Fruit fly (Drosophila melanogaster) whole organism, embryonic: Measurements from ENCODE around the gene CG45100.

Experiments
- ATbp ChIP-seq: fragments of 200-800 bp; sonication (Bioruptor generic); optimal IDR thresholded peaks from 2 replicates; lab custom pipeline; 2017; ENCODE audit warnings: missing biosample characterization, mild to moderate bottlenecking, missing genetic modification characterization, missing genetic modification reagents
- Aef1 ChIP-seq: fragments of 200-800 bp; sonication (Bioruptor generic); IDR thresholded peaks from 3 replicates; pipeline ENCODE4 v1.3.6; 2022; ENCODE audit warnings: missing biosample characterization, missing genetic modification characterization
- B-H1 ChIP-seq: fragments of 200-800 bp; sonication (Bioruptor generic); IDR thresholded peaks from 3 replicates; pipeline ENCODE4 v1.3.6; 2022; ENCODE audit warnings: missing biosample characterization, missing genetic modification characterization
- BEAF-32 ChIP-seq: fragments of 200-800 bp; sonication (Bioruptor generic); optimal IDR thresholded peaks from 3 replicates; lab custom pipeline; 2017; ENCODE audit warnings: missing biosample characterization, missing genetic modification characterization, mild to moderate bottlenecking, moderate library complexity, missing genetic modification reagents
- CG1024 ChIP-seq: fragments of 200-800 bp; sonication (Bioruptor generic); IDR thresholded peaks from 2 replicates; pipeline ENCODE4 v1.3.6; 2022; ENCODE audit warnings: missing biosample characterization, missing genetic modification characterization
- CG10565 ChIP-seq: fragments of 200-800 bp; sonication (Bioruptor generic); optimal IDR thresholded peaks from 3 replicates; lab custom pipeline; 2016; ENCODE audit warnings: missing biosample characterization, mild to moderate bottlenecking, missing genetic modification characterization
- CG10979 ChIP-seq: fragments of 200-800 bp; sonication (Bioruptor generic); optimal IDR thresholded peaks from 2 replicates; lab custom pipeline; 2018; ENCODE audit warnings: missing biosample characterization, mild to moderate bottlenecking, missing genetic modification characterization, moderate library complexity
- CG12071 ChIP-seq: fragments of 200-800 bp; sonication (Bioruptor generic); optimal IDR thresholded peaks from 3 replicates; lab custom pipeline; 2018; ENCODE audit warnings: missing biosample characterization, mild to moderate bottlenecking, missing genetic modification characterization
- CG15514 ChIP-seq: fragments of 200-800 bp; sonication (Bioruptor generic); optimal IDR thresholded peaks from 3 replicates; lab custom pipeline; 2017; ENCODE audit warnings: missing biosample characterization, missing genetic modification characterization, mild to moderate bottlenecking, moderate library complexity, missing genetic modification reagents
- CG16779 ChIP-seq: fragments of 200-800 bp; sonication (Bioruptor generic); IDR thresholded peaks from 2 replicates; pipeline ENCODE4 v1.3.6; 2022; ENCODE audit warnings: missing biosample characterization, missing genetic modification characterization
- CG1832 ChIP-seq: fragments of 200-800 bp; sonication (Bioruptor generic); optimal IDR thresholded peaks from 2 replicates; lab custom pipeline; 2017; ENCODE audit warnings: missing biosample characterization, mild to moderate bottlenecking, missing genetic modification characterization, inconsistent platforms
- CG2678 ChIP-seq: fragments of 200-800 bp; sonication (Bioruptor generic); optimal IDR thresholded peaks from 3 replicates; lab custom pipeline; 2019; ENCODE audit warnings: missing biosample characterization, mild to moderate bottlenecking, missing genetic modification characterization, moderate library complexity
- CG2875 ChIP-seq: fragments of 200-800 bp; sonication (Bioruptor generic); optimal IDR thresholded peaks from 2 replicates; lab custom pipeline; 2017; ENCODE audit warnings: missing biosample characterization, mild to moderate bottlenecking, missing genetic modification characterization, missing genetic modification reagents
- CG30403 ChIP-seq: fragments of 200-800 bp; sonication (Bioruptor generic); optimal IDR thresholded peaks from 3 replicates; lab custom pipeline; 2016; ENCODE audit warnings: missing biosample characterization, missing genetic modification characterization
- CG3995 ChIP-seq: fragments of 200-800 bp; sonication (Bioruptor generic); optimal IDR thresholded peaks from 3 replicates; lab custom pipeline; 2016; ENCODE audit warnings: missing biosample characterization, missing genetic modification characterization
- CG42726 ChIP-seq: fragments of 200-800 bp; sonication (Bioruptor generic); IDR thresholded peaks from 2 replicates; pipeline ENCODE4 v1.3.6; 2022; ENCODE audit warnings: missing biosample characterization, missing genetic modification characterization; ENCODE audit not compliant: partially characterized antibody
- CG43689 ChIP-seq: fragments of 200-800 bp; sonication (Bioruptor generic); IDR thresholded peaks from 2 replicates; pipeline ENCODE4 v1.3.6; 2022; ENCODE audit warnings: missing biosample characterization, missing genetic modification characterization
- CG4424 ChIP-seq: fragments of 200-800 bp; sonication (Bioruptor generic); optimal IDR thresholded peaks from 3 replicates; lab custom pipeline; 2016; ENCODE audit warnings: missing biosample characterization, missing genetic modification characterization
- CG7839 ChIP-seq: fragments of 200-800 bp; sonication (Bioruptor generic); optimal IDR thresholded peaks from 3 replicates; lab custom pipeline; 2018; ENCODE audit warnings: missing biosample characterization, mild to moderate bottlenecking, missing genetic modification characterization, moderate library complexity
- CG7928 ChIP-seq: fragments of 200-800 bp; sonication (Bioruptor generic); optimal IDR thresholded peaks from 2 replicates; lab custom pipeline; 2017; ENCODE audit warnings: missing biosample characterization, mild to moderate bottlenecking, missing genetic modification characterization
- CG8281 ChIP-seq: fragments of 200-800 bp; sonication (Bioruptor generic); optimal IDR thresholded peaks from 2 replicates; lab custom pipeline; 2018; ENCODE audit warnings: missing biosample characterization, mild to moderate bottlenecking, missing genetic modification characterization, moderate library complexity
- CG8359 ChIP-seq: fragments of 200-800 bp; sonication (Bioruptor generic); optimal IDR thresholded peaks from 2 replicates; lab custom pipeline; 2017; ENCODE audit warnings: missing biosample characterization, mild to moderate bottlenecking, missing genetic modification characterization, borderline replicate concordance
- CrebB ChIP-seq: fragments of 200-800 bp; sonication (Bioruptor generic); optimal IDR thresholded peaks from 3 replicates; lab custom pipeline; 2018; ENCODE audit warnings: missing biosample characterization, mild to moderate bottlenecking, missing genetic modification characterization
- Dad ChIP-seq: fragments of 200-800 bp; sonication (Bioruptor generic); optimal IDR thresholded peaks from 3 replicates; lab custom pipeline; 2016; ENCODE audit warnings: missing biosample characterization, missing genetic modification characterization
- Deaf1 ChIP-seq: fragments of 200-800 bp; optimal IDR thresholded peaks from 3 replicates; lab custom pipeline; 2019; ENCODE audit warnings: missing biosample characterization, mild to moderate bottlenecking, missing genetic modification characterization, moderate library complexity
- E2f2 ChIP-seq: fragments of 200-800 bp; sonication (Bioruptor generic); IDR thresholded peaks from 2 replicates; pipeline ENCODE4 v1.3.6; 2022; ENCODE audit warnings: missing biosample characterization, missing genetic modification characterization
- HHEX ChIP-seq: fragments of 200-800 bp; sonication (Bioruptor generic); optimal IDR thresholded peaks from 3 replicates; lab custom pipeline; 2017; ENCODE audit warnings: missing biosample characterization, mild to moderate bottlenecking, missing genetic modification characterization, missing genetic modification reagents
- Jarid2 ChIP-seq: fragments of 200-800 bp; sonication (Bioruptor generic); optimal IDR thresholded peaks from 3 replicates; lab custom pipeline; 2017; ENCODE audit warnings: mild to moderate bottlenecking, missing biosample characterization, missing genetic modification reagents, missing genetic modification characterization
- Mrtf ChIP-seq: fragments of 200-800 bp; sonication (Bioruptor generic); IDR thresholded peaks from 3 replicates; pipeline ENCODE4 v1.3.6; 2022; ENCODE audit warnings: missing biosample characterization, missing genetic modification characterization
- Myb ChIP-seq: fragments of 200-800 bp; sonication (Bioruptor generic); optimal IDR thresholded peaks from 2 replicates; lab custom pipeline; 2016; ENCODE audit warnings: missing biosample characterization, missing genetic modification characterization
- TFAM ChIP-seq: fragments of 200-800 bp; sonication (Bioruptor generic); optimal IDR thresholded peaks from 2 replicates; lab custom pipeline; 2017; ENCODE audit warnings: missing biosample characterization, missing genetic modification characterization, inconsistent platforms
- Xbp1 ChIP-seq: fragments of 200-800 bp; sonication (Bioruptor generic); optimal IDR thresholded peaks from 3 replicates; lab custom pipeline; 2016; ENCODE audit warnings: missing biosample characterization, mild to moderate bottlenecking, missing genetic modification characterization
- Xrp1 ChIP-seq: fragments of 200-800 bp; sonication (Bioruptor generic); IDR thresholded peaks from 2 replicates; pipeline ENCODE4 v1.3.6; 2022; ENCODE audit warnings: missing biosample characterization, missing genetic modification characterization
- cato ChIP-seq: fragments of 200-800 bp; sonication (Bioruptor generic); optimal IDR thresholded peaks from 2 replicates; lab custom pipeline; 2016; ENCODE audit warnings: missing biosample characterization, missing genetic modification characterization, borderline replicate concordance
- dmrt11E ChIP-seq: fragments of 200-800 bp; sonication (Bioruptor generic); optimal IDR thresholded peaks from 3 replicates; lab custom pipeline; 2018; ENCODE audit warnings: missing biosample characterization, mild to moderate bottlenecking, missing genetic modification characterization, moderate library complexity
- dpn ChIP-seq, 2 experiments: fragments of 200-800 bp; sonication (Bioruptor generic); optimal IDR thresholded peaks; 3 replicates each; lab custom pipeline; 2016; ENCODE audit warnings: missing biosample characterization in 2 of 2, missing genetic modification characterization in 2 of 2
- emc ChIP-seq: fragments of 200-800 bp; sonication (Bioruptor generic); optimal IDR thresholded peaks from 2 replicates; lab custom pipeline; 2016; ENCODE audit warnings: missing biosample characterization, missing genetic modification characterization
- ftz-f1 ChIP-seq: fragments of 200-800 bp; sonication (Bioruptor generic); optimal IDR thresholded peaks from 2 replicates; lab custom pipeline; 2016; ENCODE audit warnings: missing biosample characterization, missing genetic modification characterization
- gfzf ChIP-seq: fragments of 200-800 bp; sonication (Bioruptor generic); optimal IDR thresholded peaks from 2 replicates; lab custom pipeline; 2016; ENCODE audit warnings: missing biosample characterization, mild to moderate bottlenecking, missing genetic modification characterization, moderate library complexity
- insv ChIP-seq, 2 experiments: fragments of 200-800 bp; sonication (Bioruptor generic); optimal IDR thresholded peaks; 3 replicates each; lab custom pipeline; 2016 to 2018; ENCODE audit warnings: missing biosample characterization in 2 of 2, missing genetic modification characterization in 2 of 2
- kah ChIP-seq: fragments of 200-800 bp; sonication (Bioruptor generic); optimal IDR thresholded peaks from 2 replicates; lab custom pipeline; 2018; ENCODE audit warnings: missing biosample characterization, mild to moderate bottlenecking, missing genetic modification characterization
- nerfin-1 ChIP-seq: fragments of 200-800 bp; sonication (Bioruptor generic); optimal IDR thresholded peaks from 3 replicates; lab custom pipeline; 2019; ENCODE audit warnings: missing biosample characterization, mild to moderate bottlenecking, missing genetic modification characterization, moderate library complexity
- pan ChIP-seq, 4 experiments: fragments of >200 bp in 3 of 4; fragments of 200-800 bp in 1 of 4; sonication (Bioruptor generic) in 1 of 4; optimal IDR thresholded peaks in 3 of 4; IDR thresholded peaks in 1 of 4; 2 replicates each; pipeline versions ENCODE4 v1.3.6 to Lab custom; 2017 to 2022; ENCODE audit warnings: missing biosample characterization in 2 of 4, missing genetic modification characterization in 2 of 4, mixed read lengths in 1 of 4
- scrt ChIP-seq: fragments of 200-800 bp; sonication (Bioruptor generic); optimal IDR thresholded peaks from 2 replicates; lab custom pipeline; 2018; ENCODE audit warnings: missing biosample characterization, mild to moderate bottlenecking, missing genetic modification characterization, moderate library complexity
- sens ChIP-seq: fragments of 200-800 bp; sonication (Bioruptor generic); peaks from one replicate; lab custom pipeline; 2016; ENCODE audit warnings: missing biosample characterization, missing genetic modification characterization
- shn ChIP-seq: fragments of 200-800 bp; sonication (Bioruptor generic); optimal IDR thresholded peaks from 3 replicates; lab custom pipeline; 2016; ENCODE audit warnings: missing biosample characterization, missing genetic modification characterization
- sim ChIP-seq: fragments of 200-800 bp; sonication (Bioruptor generic); IDR thresholded peaks from 2 replicates; pipeline ENCODE4 v1.3.6; 2022; ENCODE audit warnings: missing biosample characterization, missing genetic modification characterization
- tio ChIP-seq: fragments of 200-800 bp; sonication (Bioruptor generic); optimal IDR thresholded peaks from 2 replicates; lab custom pipeline; 2017; ENCODE audit warnings: missing biosample characterization, missing genetic modification characterization, inconsistent platforms
- vvl ChIP-seq: fragments of 200-800 bp; sonication (Bioruptor generic); IDR thresholded peaks from 2 replicates; pipeline ENCODE4 v1.3.6; 2022; ENCODE audit warnings: missing biosample characterization, missing genetic modification characterization

The CG45100 gene

dm6 chr3R:5463199-5463949, 11.0 kb downstream of the CG45100 start (continued):
- TF ChIP-seq dmrt11E (tag; lab: Kevin White, UChicago) (no peak), Xrp1 (GFP tag; lab: Robert Waterston, UW) (no peak), emc (no peak), Myb (GFP tag; lab: Kevin White, UChicago) (peak; percentile 13), CG10565 (GFP tag; lab: Kevin White, UChicago) (no peak), Dad (no peak), CG1024 (GFP tag; lab: Robert Waterston, UW) (no peak), Aef1 (GFP tag; lab: Robert Waterston, UW) (no peak), CG43689 (GFP tag; lab: Robert Waterston, UW) (no peak), CG10979 (tag; lab: Kevin White, UChicago) (no peak), E2f2 (GFP tag; lab: Robert Waterston, UW) (no peak), HHEX (GFP tag; lab: Kevin White, UChicago) (no peak), CG16779 (GFP tag; lab: Robert Waterston, UW) (no peak), CG1832 (GFP tag; lab: Kevin White, UChicago) (peak; percentile 54), ftz-f1 (GFP tag; lab: Kevin White, UChicago) (no peak), CG30403 (no peak), B-H1 (GFP tag; lab: Robert Waterston, UW) (no peak), Xbp1 (GFP tag; lab: Kevin White, UChicago) (no peak), BEAF-32 (GFP tag; lab: Kevin White, UChicago) (peak; percentile 34), CG12071 (GFP tag; lab: Kevin White, UChicago) (no peak), nerfin-1 (tag; lab: Kevin White, UChicago) (no peak), CG7928 (no peak), CG2875 (GFP tag; lab: Kevin White, UChicago) (no peak), CG7839 (no peak), gfzf (GFP tag; lab: Kevin White, UChicago) (peak; percentile 86), insv (GFP tag; optimal IDR thresholded peaks at IDR 0.05; lab: Kevin White, UChicago) (peak in 1 of 2 experiments; percentile 40), dpn (GFP tag; optimal IDR thresholded peaks at IDR 0.05; lab: Kevin White, UChicago) (no peak), sim (GFP tag; lab: Robert Waterston, UW) (no peak), CG8281 (no peak), cato (GFP tag; lab: Kevin White, UChicago) (no peak), pan (optimal IDR thresholded peaks at IDR 0.05; lab: Kevin White, UChicago) (no peak), pan (GFP tag; optimal IDR thresholded peaks at IDR 0.05 in 1 of 2, IDR thresholded peaks at IDR 0.05 in 1 of 2) (no peak), vvl (GFP tag; lab: Robert Waterston, UW) (0 out of 2 replicates have a peak, but pooled peaks have one; percentile 10), CG2678 (tag; lab: Kevin White, UChicago) (no peak), Mrtf (GFP tag; lab: Robert Waterston, UW) (no peak), ATbp (GFP tag; lab: Kevin White, UChicago) (no peak), scrt (GFP tag; lab: Kevin White, UChicago) (peak; percentile 98), tio (GFP tag; lab: Kevin White, UChicago) (no peak), Deaf1 (tag; lab: Kevin White, UChicago) (no peak), CG42726 (GFP tag; lab: Robert Waterston, UW) (no peak; the same call in 1 of the 2 replicates), CrebB (tag; lab: Kevin White, UChicago) (peak; percentile 1), CG3995 (GFP tag; lab: Kevin White, UChicago) (no peak), CG4424 (GFP tag; lab: Kevin White, UChicago) (no peak), TFAM (GFP tag; lab: Kevin White, UChicago) (no peak), kah (GFP tag; lab: Kevin White, UChicago) (peak; percentile 100), sens (GFP tag; lab: Kevin White, UChicago) (peak; percentile 49), shn (no peak), CG15514 (GFP tag; lab: Kevin White, UChicago) (peak; percentile 63), CG8359 (GFP tag; lab: Kevin White, UChicago) (no peak), Jarid2 (no peak)
